Worm (Caenorhabditis elegans): ENCODE data around the gene hsp-1.

hsp-1 gene

ce11 chrIV:17268628-17269027 lies 10.1 kb upstream of the hsp-1 start (continued):
- TF ChIP-seq K09A11.1 (tag; optimal IDR thresholded peaks at IDR 0.05; ENCODE audit: insufficient read depth) (peak; percentile 5), unc-42 (tag; optimal IDR thresholded peaks at IDR 0.05) (peak; percentile 93), hlh-15 (tag; optimal IDR thresholded peaks at IDR 0.05) (no peak), dmd-4 (tag; optimal IDR thresholded peaks at IDR 0.05; ENCODE audit: borderline replicate concordance) (no peak), fkh-6 (tag; optimal IDR thresholded peaks at IDR 0.05) (peak; percentile 74), che-1 (tag; optimal IDR thresholded peaks at IDR 0.05) (no peak), ceh-34 (tag; optimal IDR thresholded peaks at IDR 0.05) (no peak), sox-2 (GFP tag; IDR thresholded peaks at IDR 0.05) (no peak), elt-2 (tag; optimal IDR thresholded peaks at IDR 0.05) (no peak), tbx-2 (tag; optimal IDR thresholded peaks at IDR 0.05) (peak; percentile 69), ets-4 (tag; optimal IDR thresholded peaks at IDR 0.05) (no peak), ceh-2 (tag; optimal IDR thresholded peaks at IDR 0.05) (no peak), pha-4 (tag; optimal IDR thresholded peaks at IDR 0.05) (no peak), ahr-1 (tag; optimal IDR thresholded peaks at IDR 0.05) (no peak), sox-4 (tag; optimal IDR thresholded peaks at IDR 0.05) (no peak), pag-3 (tag; optimal IDR thresholded peaks at IDR 0.05; ENCODE audit: borderline replicate concordance) (no peak), nhr-232 (tag; optimal IDR thresholded peaks at IDR 0.05) (no peak), F13H6.1 (tag; optimal IDR thresholded peaks at IDR 0.05) (peak; percentile 31), elt-4 (tag; optimal IDR thresholded peaks at IDR 0.05) (no peak), gmeb-2 (tag; optimal IDR thresholded peaks at IDR 0.05) (no peak)

ce11 chrIV:17269042-17269441 lies 9.7 kb upstream of the hsp-1 start, which contains the start of gene atgp-1:
TSS of gene atgp-1 (plus strand) at chrIV:17269342.
- TF ChIP-seq unc-42 (tag; optimal IDR thresholded peaks at IDR 0.05): no peak
- TF ChIP-seq ceh-31 (tag; optimal IDR thresholded peaks at IDR 0.05): no peak
- no peak for TF ChIP-seq hlh-6 (tag; optimal IDR thresholded peaks at IDR 0.05)
- no peak for TF ChIP-seq mec-3 (tag; optimal IDR thresholded peaks at IDR 0.05; ENCODE audit: borderline replicate concordance)
- TF ChIP-seq fkh-6 (tag; optimal IDR thresholded peaks at IDR 0.05): no peak
- TF ChIP-seq fkh-10 (GFP tag; optimal IDR thresholded peaks at IDR 0.05): no peak
- TF ChIP-seq tbx-7 (tag; optimal IDR thresholded peaks at IDR 0.05): no peak
- no peak for TF ChIP-seq ceh-18 (tag; optimal IDR thresholded peaks at IDR 0.05)

ce11 chrIV:17269702-17270101 lies 9.1 kb upstream of the hsp-1 start:
- TF ChIP-seq unc-55 (GFP tag; optimal IDR thresholded peaks at IDR 0.05) (peak; percentile 98), unc-42 (tag; optimal IDR thresholded peaks at IDR 0.05) (no peak), tbx-7 (tag; optimal IDR thresholded peaks at IDR 0.05) (no peak), hlh-8 (tag; optimal IDR thresholded peaks at IDR 0.05) (no peak), ceh-24 (tag; optimal IDR thresholded peaks at IDR 0.05) (no peak), ceh-45 (GFP tag; IDR thresholded peaks at IDR 0.05) (no peak), ceh-19 (GFP tag; optimal IDR thresholded peaks at IDR 0.05) (no peak), C38D4.7 (GFP tag; optimal IDR thresholded peaks at IDR 0.05) (no peak)

- TF ChIP-seq sox-4 (tag; optimal IDR thresholded peaks at IDR 0.05) (no peak), pag-3 (tag; optimal IDR thresholded peaks at IDR 0.05; ENCODE audit: borderline replicate concordance) (no peak), fkh-6 (tag; optimal IDR thresholded peaks at IDR 0.05) (no peak), ets-4 (tag; optimal IDR thresholded peaks at IDR 0.05) (no peak), gmeb-2 (tag; optimal IDR thresholded peaks at IDR 0.05) (no peak), odd-2 (tag; optimal IDR thresholded peaks at IDR 0.05) (no peak), fkh-10 (GFP tag; optimal IDR thresholded peaks at IDR 0.05) (no peak), ama-1 (optimal IDR thresholded peaks at IDR 0.05) (no peak), npax-4 (tag; optimal IDR thresholded peaks at IDR 0.05) (no peak), hlh-8 (tag; optimal IDR thresholded peaks at IDR 0.05) (no peak), lim-6 (tag; optimal IDR thresholded peaks at IDR 0.05) (no peak), pha-4 (tag; optimal IDR thresholded peaks at IDR 0.05) (no peak), pax-1 (tag; optimal IDR thresholded peaks at IDR 0.05) (no peak), unc-86 (tag; optimal IDR thresholded peaks at IDR 0.05) (no peak), hlh-15 (tag; optimal IDR thresholded peaks at IDR 0.05) (no peak), Y22D7AL.16 (tag; optimal IDR thresholded peaks at IDR 0.05) (no peak), K09A11.1 (tag; optimal IDR thresholded peaks at IDR 0.05; ENCODE audit: insufficient read depth) (no peak), elt-4 (tag; optimal IDR thresholded peaks at IDR 0.05) (no peak)
Observed at ce11 chrIV:17273602-17274110, 5.1 kb upstream of the hsp-1 start, which contains the start of gene gln-5. TSS of gene gln-5 (minus strand) at chrIV:17273652.
